Worm (Caenorhabditis elegans): ENCODE data around the gene E01G4.3.
A peak's percentile ranks its signal among the peaks of the same experiment; 100 is the strongest.

The E01G4.3 gene

DNA sequence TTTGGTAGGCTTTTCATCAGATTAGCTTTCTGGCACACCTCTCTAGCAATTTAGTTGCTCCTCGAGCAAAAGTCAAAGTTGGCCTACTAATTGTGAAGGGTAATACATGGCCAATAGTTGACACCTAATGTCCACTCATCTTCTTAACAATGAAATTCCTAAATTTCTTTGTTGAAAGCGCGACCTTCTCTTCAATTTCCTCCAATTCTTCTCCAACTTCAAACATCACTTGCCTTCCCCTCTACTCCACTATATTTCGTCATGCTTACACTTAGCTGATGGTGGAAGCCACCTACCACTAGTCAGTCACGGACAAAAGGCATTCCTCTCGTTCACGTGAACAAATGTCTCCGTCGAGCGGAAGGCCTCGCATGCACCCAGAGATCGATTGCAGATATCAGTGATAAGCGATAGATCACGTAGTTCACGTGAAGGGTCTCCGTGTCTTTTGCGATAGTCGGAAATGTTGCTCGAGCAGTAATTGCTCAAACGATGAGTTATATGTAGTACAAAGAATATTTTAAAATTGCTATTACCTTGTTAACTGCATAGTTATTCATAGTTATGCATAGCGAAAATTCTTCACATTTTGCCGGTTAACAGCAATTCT lies at the start of gene E01G4.3:
Gene E01G4.3 (minus strand): TSS at position 560 of the 610 bp plus-strand sequence.
- TF ChIP-seq egrh-3 (GFP tag; IDR thresholded peaks at IDR 0.05) (no peak), nhr-27 (tag; optimal IDR thresholded peaks at IDR 0.05) (no peak), mes-4 (tag; optimal IDR thresholded peaks at IDR 0.05) (no peak), ceh-79 (tag; optimal IDR thresholded peaks at IDR 0.05) (no peak), bed-2 (GFP tag; IDR thresholded peaks at IDR 0.05) (no peak), hmg-1.2 (GFP tag; IDR thresholded peaks at IDR 0.05) (no peak), bed-1 (GFP tag; IDR thresholded peaks at IDR 0.05) (no peak), zim-3 (tag; optimal IDR thresholded peaks at IDR 0.05) (no peak), D2030.7 (GFP tag; IDR thresholded peaks at IDR 0.05) (no peak), nfya-1 (tag; optimal IDR thresholded peaks at IDR 0.05; ENCODE audit: borderline replicate concordance, insufficient read depth) (no peak), rcor-1 (GFP tag; IDR thresholded peaks at IDR 0.05) (no peak), snpc-1.3 (tag; optimal IDR thresholded peaks at IDR 0.05; ENCODE audit: insufficient read depth) (no peak), repo-1 (tag; optimal IDR thresholded peaks at IDR 0.05) (no peak), nfyb-1 (GFP tag; IDR thresholded peaks at IDR 0.05) (peak; percentile 59; the same call in 1 of the 2 replicates), snpc-4 (GFP tag; optimal IDR thresholded peaks at IDR 0.05) (no peak), snpc-4 (tag; optimal IDR thresholded peaks at IDR 0.05) (peak in 1 of 4 experiments; percentile 3), ztf-28 (GFP tag; IDR thresholded peaks at IDR 0.05) (no peak), sea-2 (GFP tag; IDR thresholded peaks at IDR 0.05) (no peak), Y95B8A.8 (GFP tag; IDR thresholded peaks at IDR 0.05) (no peak), zfh-2 (GFP tag; conservative IDR thresholded peaks at IDR 0.05) (no peak), Y53F4B.3 (GFP tag; IDR thresholded peaks at IDR 0.05) (no peak), Y56A3A.18 (GFP tag; IDR thresholded peaks at IDR 0.05) (0 out of 2 replicates have a peak, but pooled peaks have one; percentile 35), cebp-1 (GFP tag; IDR thresholded peaks at IDR 0.05) (peak; percentile 45; the same call in 1 of the 2 replicates), cebp-1 (tag; optimal IDR thresholded peaks at IDR 0.05) (peak; percentile 80), let-607 (tag; optimal IDR thresholded peaks at IDR 0.05) (no peak), lin-40 (tag; optimal IDR thresholded peaks at IDR 0.05) (peak; percentile 66), akir-1 (GFP tag; optimal IDR thresholded peaks at IDR 0.05) (no peak), rpc-1 (optimal IDR thresholded peaks at IDR 0.05) (no peak), rpc-1 (tag; optimal IDR thresholded peaks at IDR 0.05) (no peak), somi-1 (GFP tag; optimal IDR thresholded peaks at IDR 0.05) (peak; percentile 45), F22D6.2 (tag; optimal IDR thresholded peaks at IDR 0.05) (no peak), madf-10 (tag; optimal IDR thresholded peaks at IDR 0.05) (peak; percentile 18), unc-62 (GFP tag; optimal IDR thresholded peaks at IDR 0.05) (no peak), C17E4.6 (GFP tag; IDR thresholded peaks at IDR 0.05) (no peak), ztf-18 (tag; optimal IDR thresholded peaks at IDR 0.05) (no peak), F37B4.10 (GFP tag; IDR thresholded peaks at IDR 0.05) (no peak), him-1 (tag; optimal IDR thresholded peaks at IDR 0.05) (no peak), F23B12.7 (tag; optimal IDR thresholded peaks at IDR 0.05; ENCODE audit: insufficient read depth) (no peak), egl-18 (GFP tag; IDR thresholded peaks at IDR 0.05) (no peak), pbrm-1 (GFP tag; IDR thresholded peaks at IDR 0.05) (no peak), F55B11.4 (tag; optimal IDR thresholded peaks at IDR 0.05; ENCODE audit: borderline replicate concordance, insufficient read depth) (no peak), hsf-1 (GFP tag; IDR thresholded peaks at IDR 0.05) (no peak), tbp1 (GFP tag; optimal IDR thresholded peaks at IDR 0.05) (peak; percentile 8), nhr-179 (tag; optimal IDR thresholded peaks at IDR 0.05) (no peak), cebp-2 (GFP tag; IDR thresholded peaks at IDR 0.05) (no peak), nhr-120 (GFP tag; IDR thresholded peaks at IDR 0.05) (no peak), madf-6 (GFP tag; IDR thresholded peaks at IDR 0.05) (no peak), Y53G8AR.9 (GFP tag; conservative IDR thresholded peaks at IDR 0.05) (no peak; the same call in 1 of the 2 replicates), B0336.3 (GFP tag; IDR thresholded peaks at IDR 0.05) (peak; percentile 54; the same call in 1 of the 2 replicates)
